Fruit fly (Drosophila melanogaster) whole organism, embryonic: ENCODE results near the gene Ptp10D.
A peak's percentile ranks its signal among the peaks of the same experiment; 100 is the strongest.

Experiments used
- Bdp1 ChIP-seq: fragments of 200-800 bp; sonication (Bioruptor generic); optimal IDR thresholded peaks from 3 replicates; lab custom pipeline; 2016; ENCODE audit warnings: missing biosample characterization, missing genetic modification characterization
- CG11093 ChIP-seq: fragments of 200-800 bp; sonication (Bioruptor generic); IDR thresholded peaks from 3 replicates; pipeline ENCODE4 v1.3.6; 2022; ENCODE audit warnings: missing biosample characterization, missing genetic modification characterization
- CG11247 ChIP-seq: fragments of 200-800 bp; sonication (Bioruptor generic); IDR thresholded peaks from 2 replicates; pipeline ENCODE4 v1.3.6; 2022; ENCODE audit warnings: missing biosample characterization, missing genetic modification characterization
- CG12942 ChIP-seq: fragments of 200-800 bp; sonication (Bioruptor generic); optimal IDR thresholded peaks from 3 replicates; lab custom pipeline; 2016; ENCODE audit warnings: missing biosample characterization, missing genetic modification characterization
- CG15601 ChIP-seq: fragments of 200-800 bp; sonication (Bioruptor generic); optimal IDR thresholded peaks from 3 replicates; lab custom pipeline; 2019; ENCODE audit warnings: missing biosample characterization, mild to moderate bottlenecking, missing genetic modification characterization, moderate library complexity
- CG17361 ChIP-seq: fragments of 200-800 bp; sonication (Bioruptor generic); IDR thresholded peaks from 3 replicates; pipeline ENCODE4 v1.3.6; 2022; ENCODE audit warnings: missing biosample characterization, missing genetic modification characterization
- CG17568 ChIP-seq: fragments of 200-800 bp; sonication (Bioruptor generic); optimal IDR thresholded peaks from 2 replicates; lab custom pipeline; 2018; ENCODE audit warnings: missing biosample characterization, mild to moderate bottlenecking, missing genetic modification characterization, moderate library complexity
- CG18011 ChIP-seq: fragments of 200-800 bp; sonication (Bioruptor generic); optimal IDR thresholded peaks from 2 replicates; lab custom pipeline; 2017; ENCODE audit warnings: missing biosample characterization, missing genetic modification characterization, mild to moderate bottlenecking, moderate library complexity, missing genotype
- CG18764 ChIP-seq: fragments of 200-800 bp; sonication (Bioruptor generic); optimal IDR thresholded peaks from 3 replicates; lab custom pipeline; 2016; ENCODE audit warnings: missing biosample characterization, missing genetic modification characterization
- CG2202 ChIP-seq: fragments of 200-800 bp; sonication (Bioruptor generic); optimal IDR thresholded peaks from 2 replicates; lab custom pipeline; 2018; ENCODE audit warnings: missing biosample characterization, mild to moderate bottlenecking, missing genetic modification characterization
- CG34376 ChIP-seq: fragments of 200-800 bp; sonication (Bioruptor generic); optimal IDR thresholded peaks from 2 replicates; lab custom pipeline; 2018; ENCODE audit warnings: missing biosample characterization, mild to moderate bottlenecking, missing genetic modification characterization
- CG4360 ChIP-seq: fragments of 200-800 bp; sonication (Bioruptor generic); IDR thresholded peaks from 2 replicates; pipeline ENCODE4 v1.3.6; 2022; ENCODE audit warnings: missing biosample characterization, missing genetic modification characterization
- CG4707 ChIP-seq: fragments of 200-800 bp; sonication (Bioruptor generic); optimal IDR thresholded peaks from 2 replicates; lab custom pipeline; 2018; ENCODE audit warnings: missing biosample characterization, mild to moderate bottlenecking, missing genetic modification characterization, moderate library complexity
- CG7357 ChIP-seq: fragments of 200-800 bp; sonication (Bioruptor generic); IDR thresholded peaks from 3 replicates; pipeline ENCODE4 v1.3.6; 2022; ENCODE audit warnings: missing biosample characterization, missing genetic modification characterization
- CG9437 ChIP-seq: fragments of 200-800 bp; sonication (Bioruptor generic); optimal IDR thresholded peaks from 2 replicates; lab custom pipeline; 2018; ENCODE audit warnings: missing biosample characterization, mild to moderate bottlenecking, missing genetic modification characterization
- CHES-1-like ChIP-seq: fragments of 200-800 bp; sonication (Bioruptor generic); optimal IDR thresholded peaks from 2 replicates; lab custom pipeline; 2016; ENCODE audit warnings: missing biosample characterization, missing genetic modification characterization
- Hey ChIP-seq: fragments of 200-800 bp; sonication (Bioruptor generic); optimal IDR thresholded peaks from 3 replicates; lab custom pipeline; 2018; ENCODE audit warnings: missing biosample characterization, mild to moderate bottlenecking, missing genetic modification characterization
- Jarid2 ChIP-seq: fragments of 200-800 bp; sonication (Bioruptor generic); optimal IDR thresholded peaks from 3 replicates; lab custom pipeline; 2017; ENCODE audit warnings: mild to moderate bottlenecking, missing biosample characterization, missing genetic modification reagents, missing genetic modification characterization
- MTF-1 ChIP-seq: fragments of 200-800 bp; sonication (Bioruptor generic); optimal IDR thresholded peaks from 2 replicates; lab custom pipeline; 2018; ENCODE audit warnings: missing biosample characterization, mild to moderate bottlenecking, missing genetic modification characterization, borderline replicate concordance
- Med ChIP-seq: fragments of 200-800 bp; sonication (Bioruptor generic); peaks from one replicate; lab custom pipeline; 2016; ENCODE audit warnings: missing biosample characterization, missing genetic modification characterization, mild to moderate bottlenecking, inconsistent platforms, moderate library complexity
- Myb ChIP-seq: fragments of 200-800 bp; sonication (Bioruptor generic); optimal IDR thresholded peaks from 2 replicates; lab custom pipeline; 2016; ENCODE audit warnings: missing biosample characterization, missing genetic modification characterization
- NK7.1 ChIP-seq: fragments of 200-800 bp; sonication (Bioruptor generic); optimal IDR thresholded peaks from 3 replicates; lab custom pipeline; 2016; ENCODE audit warnings: missing biosample characterization, missing genetic modification characterization
- Neu2 ChIP-seq: fragments of 200-800 bp; sonication (Bioruptor generic); optimal IDR thresholded peaks from 3 replicates; lab custom pipeline; 2016; ENCODE audit warnings: missing biosample characterization, missing genetic modification characterization, borderline replicate concordance
- Trl ChIP-seq, 3 experiments: fragments of >200 bp in 2 of 3; fragments of 200-800 bp in 1 of 3; sonication (Bioruptor generic) in 1 of 3; optimal IDR thresholded peaks; 2 replicates in 1 of 3; 3 replicates in 2 of 3; lab custom pipeline; 2016 to 2017; ENCODE audit warnings: missing biosample characterization in 1 of 3, missing genetic modification characterization in 1 of 3
- Usf ChIP-seq: fragments of 200-800 bp; sonication (Bioruptor generic); optimal IDR thresholded peaks from 2 replicates; lab custom pipeline; 2017; ENCODE audit warnings: missing genotype, missing biosample characterization, missing genetic modification characterization
- Xbp1 ChIP-seq: fragments of 200-800 bp; sonication (Bioruptor generic); optimal IDR thresholded peaks from 3 replicates; lab custom pipeline; 2016; ENCODE audit warnings: missing biosample characterization, mild to moderate bottlenecking, missing genetic modification characterization
- ase ChIP-seq: fragments of 200-800 bp; sonication (Bioruptor generic); IDR thresholded peaks from 3 replicates; pipeline ENCODE4 v1.3.6; 2022; ENCODE audit warnings: missing biosample characterization, missing genetic modification characterization
- cad ChIP-seq: fragments of >200 bp; optimal IDR thresholded peaks from 2 replicates; lab custom pipeline; 2017; ENCODE audit warnings: missing biosample characterization, missing genetic modification characterization
- cwo ChIP-seq: fragments of 200-800 bp; sonication (Bioruptor generic); optimal IDR thresholded peaks from 3 replicates; lab custom pipeline; 2017; ENCODE audit warnings: missing biosample characterization, missing genetic modification characterization, mild to moderate bottlenecking, moderate library complexity, missing genetic modification reagents
- dmrt99B ChIP-seq: fragments of 200-800 bp; sonication (Bioruptor generic); optimal IDR thresholded peaks from 2 replicates; lab custom pipeline; 2018; ENCODE audit warnings: missing biosample characterization, mild to moderate bottlenecking, missing genetic modification characterization, moderate library complexity
- emc ChIP-seq: fragments of 200-800 bp; sonication (Bioruptor generic); optimal IDR thresholded peaks from 2 replicates; lab custom pipeline; 2016; ENCODE audit warnings: missing biosample characterization, missing genetic modification characterization
- grau ChIP-seq: fragments of 200-800 bp; optimal IDR thresholded peaks from 3 replicates; lab custom pipeline; 2019; ENCODE audit warnings: missing biosample characterization, mild to moderate bottlenecking, missing genetic modification characterization, moderate library complexity
- gro ChIP-seq: fragments of 200-800 bp; sonication (Bioruptor generic); optimal IDR thresholded peaks from 2 replicates; lab custom pipeline; 2016; ENCODE audit warnings: missing biosample characterization, missing genetic modification characterization
- ind ChIP-seq: fragments of 200-800 bp; sonication (Bioruptor generic); optimal IDR thresholded peaks from 3 replicates; lab custom pipeline; 2016; ENCODE audit warnings: missing biosample characterization, missing genetic modification characterization
- lab ChIP-seq: fragments of 200-800 bp; sonication (Bioruptor generic); optimal IDR thresholded peaks from 3 replicates; lab custom pipeline; 2017; ENCODE audit warnings: missing biosample characterization, missing genetic modification characterization, mild to moderate bottlenecking, moderate library complexity, missing genetic modification reagents
- maf-S ChIP-seq: fragments of 200-800 bp; sonication (Bioruptor generic); optimal IDR thresholded peaks from 2 replicates; lab custom pipeline; 2016; ENCODE audit warnings: missing biosample characterization, missing genetic modification characterization
- oc ChIP-seq: fragments of 200-800 bp; sonication (Bioruptor generic); optimal IDR thresholded peaks from 2 replicates; lab custom pipeline; 2018; ENCODE audit warnings: missing biosample characterization, mild to moderate bottlenecking, missing genetic modification characterization, moderate library complexity
- org-1 ChIP-seq: fragments of 200-800 bp; sonication (Bioruptor generic); optimal IDR thresholded peaks from 2 replicates; lab custom pipeline; 2017; ENCODE audit warnings: missing biosample characterization, missing genetic modification characterization
- p53 ChIP-seq: fragments of 200-800 bp; sonication (Bioruptor generic); optimal IDR thresholded peaks from 2 replicates; lab custom pipeline; 2016; ENCODE audit warnings: missing biosample characterization, missing genetic modification characterization
- phol ChIP-seq: fragments of 200-800 bp; sonication (Bioruptor generic); optimal IDR thresholded peaks from 3 replicates; lab custom pipeline; 2018; ENCODE audit warnings: missing biosample characterization, mild to moderate bottlenecking, missing genetic modification characterization, moderate library complexity
- run ChIP-seq: fragments of 200-800 bp; sonication (Bioruptor generic); optimal IDR thresholded peaks from 3 replicates; lab custom pipeline; 2018; ENCODE audit warnings: missing biosample characterization, mild to moderate bottlenecking, missing genetic modification characterization
- sna ChIP-seq: fragments of 200-800 bp; sonication (Bioruptor generic); IDR thresholded peaks from 2 replicates; pipeline ENCODE4 v1.3.6; 2022; ENCODE audit warnings: missing biosample characterization, missing genetic modification characterization; ENCODE audit not compliant: partially characterized antibody
- stwl ChIP-seq: fragments of 200-800 bp; sonication (Bioruptor generic); optimal IDR thresholded peaks from 3 replicates; lab custom pipeline; 2018; ENCODE audit warnings: missing biosample characterization, mild to moderate bottlenecking, missing genetic modification characterization, moderate library complexity
- trem ChIP-seq: fragments of 200-800 bp; optimal IDR thresholded peaks from 3 replicates; lab custom pipeline; 2019; ENCODE audit warnings: missing biosample characterization, mild to moderate bottlenecking, missing genetic modification characterization, moderate library complexity
- unpg ChIP-seq: fragments of 200-800 bp; sonication (Bioruptor generic); optimal IDR thresholded peaks from 3 replicates; lab custom pipeline; 2018; ENCODE audit warnings: missing biosample characterization, mild to moderate bottlenecking, missing genetic modification characterization, moderate library complexity
- usp ChIP-seq: fragments of >200 bp; optimal IDR thresholded peaks from 2 replicates; lab custom pipeline; 2017; ENCODE audit warnings: missing biosample characterization, missing genetic modification characterization
- wdn ChIP-seq: fragments of 200-800 bp; sonication (Bioruptor generic); IDR thresholded peaks from 2 replicates; pipeline ENCODE4 v1.3.6; 2022; ENCODE audit warnings: missing biosample characterization, missing genetic modification characterization
- z ChIP-seq: fragments of 200-800 bp; sonication (Bioruptor generic); IDR thresholded peaks from 3 replicates; pipeline ENCODE4 v1.3.6; 2022; ENCODE audit warnings: missing biosample characterization, missing genetic modification characterization

Ptp10D gene

dm6 chrX:11715937-11716730 lies 94.3 kb downstream of the Ptp10D start (continued):
- TF ChIP-seq wdn (GFP tag; lab: Robert Waterston, UW) (peak; percentile 75), Bdp1 (peak; percentile 77), CG11093 (GFP tag; lab: Robert Waterston, UW) (peak; percentile 76; the same call in 2 of the 3 replicates), sna (GFP tag; lab: Robert Waterston, UW) (peak; percentile 68; the same call in 1 of the 2 replicates), Xbp1 (GFP tag; lab: Kevin White, UChicago) (peak; percentile 88), ase (peak; percentile 63; the same call in 2 of the 3 replicates), p53 (peak; percentile 35), org-1 (GFP tag; lab: Kevin White, UChicago) (peak; percentile 86), MTF-1 (GFP tag; lab: Kevin White, UChicago) (peak; percentile 66), CG18011 (peak; percentile 41), Hey (tag; lab: Kevin White, UChicago) (peak; percentile 3), CG11247 (peak; percentile 61), oc (tag; lab: Kevin White, UChicago) (peak; percentile 82), CG34376 (GFP tag; lab: Kevin White, UChicago) (peak; percentile 71), z (GFP tag; lab: Robert Waterston, UW) (no peak), run (tag; lab: Kevin White, UChicago) (peak; percentile 85), cad (GFP tag; lab: Kevin White, UChicago) (no peak), lab (GFP tag; lab: Kevin White, UChicago) (peak; percentile 91), emc (GFP tag; lab: Kevin White, UChicago) (peak; percentile 78), stwl (tag; lab: Kevin White, UChicago) (no peak), CG2202 (tag; lab: Kevin White, UChicago) (peak; percentile 65), Neu2 (peak; percentile 42), CG12942 (GFP tag; lab: Kevin White, UChicago) (peak; percentile 82), cwo (GFP tag; lab: Kevin White, UChicago) (peak; percentile 75), CG17568 (GFP tag; lab: Kevin White, UChicago) (peak; percentile 80), dmrt99B (peak; percentile 90), grau (peak; percentile 92), CG17361 (GFP tag; lab: Robert Waterston, UW) (peak; percentile 89), Myb (GFP tag; lab: Kevin White, UChicago) (peak; percentile 75), CHES-1-like (peak; percentile 88), unpg (GFP tag; lab: Kevin White, UChicago) (peak; percentile 87), CG7357 (GFP tag; lab: Robert Waterston, UW) (peak; percentile 80), Usf (GFP tag; lab: Kevin White, UChicago) (peak; percentile 83), NK7.1 (GFP tag; lab: Kevin White, UChicago) (peak; percentile 76), CG15601 (tag; lab: Kevin White, UChicago) (peak; percentile 70), Med (peak; percentile 98), CG18764 (GFP tag; lab: Kevin White, UChicago) (peak; percentile 50), maf-S (peak; percentile 69), CG4707 (GFP tag; lab: Kevin White, UChicago) (peak; percentile 53), gro (peak; percentile 91), usp (no peak), CG9437 (GFP tag; lab: Kevin White, UChicago) (peak; percentile 82), Trl (optimal IDR thresholded peaks at IDR 0.05; lab: Kevin White, UChicago) (peak in 1 of 2 experiments; percentile 7), Trl (GFP tag; optimal IDR thresholded peaks at IDR 0.05; lab: Kevin White, UChicago) (peak; percentile 66), phol (tag; lab: Kevin White, UChicago) (peak; percentile 93), CG4360 (GFP tag; lab: Robert Waterston, UW) (peak; percentile 34; the same call in 1 of the 2 replicates), ind (GFP tag; lab: Kevin White, UChicago) (peak; percentile 87), trem (tag; lab: Kevin White, UChicago) (peak; percentile 74), Jarid2 (GFP tag; lab: Kevin White, UChicago) (peak; percentile 66)
